Fruit fly (Drosophila melanogaster): ENCODE results near the gene dbe.

- TF ChIP-seq Mio (GFP tag; optimal IDR thresholded peaks at IDR 0.05) = no peak
- TF ChIP-seq dl (GFP tag; optimal IDR thresholded peaks at IDR 0.05; ENCODE audit: insufficient read depth in 1 of 2, partially characterized antibody in 2 of 2) = no peak
- no peak for TF ChIP-seq pan (optimal IDR thresholded peaks at IDR 0.05)
- TF ChIP-seq Dfd (GFP tag; optimal IDR thresholded peaks at IDR 0.05) = no peak
- TF ChIP-seq usp (GFP tag; optimal IDR thresholded peaks at IDR 0.05) = no peak
- TF ChIP-seq fru (GFP tag; optimal IDR thresholded peaks at IDR 0.05) = no peak
- TF ChIP-seq foxo (GFP tag; optimal IDR thresholded peaks at IDR 0.05) = no peak
- TF ChIP-seq Myc (optimal IDR thresholded peaks at IDR 0.05) = no peak
- TF ChIP-seq CG9705 (GFP tag; optimal IDR thresholded peaks at IDR 0.05) = no peak
Observed at dm6 chr2L:873724-874504, 4.3 kb upstream of the dbe start.

Measured in whole organism, wandering third instar larva.